Fruit fly (Drosophila melanogaster): ENCODE results near the gene Jhbp7.

Jhbp7 gene

dm6 chr3R:25215123-25215522 lies 22.3 kb upstream of the Jhbp7 start, which contains the start of gene Saysd1 (continued):
- TF ChIP-seq CG15336 (GFP tag; IDR thresholded peaks at IDR 0.05) = no peak
- no peak for TF ChIP-seq Hr38 (GFP tag; optimal IDR thresholded peaks at IDR 0.05)
- TF ChIP-seq CG9139 (GFP tag; optimal IDR thresholded peaks at IDR 0.05) = no peak
- TF ChIP-seq achi (GFP tag; optimal IDR thresholded peaks at IDR 0.05) = peak; percentile 50
- no peak for TF ChIP-seq Hr39 (GFP tag; optimal IDR thresholded peaks at IDR 0.05)
- no peak for TF ChIP-seq Eip78C (GFP tag)
- peak; percentile 97 for TF ChIP-seq fkh (GFP tag; optimal IDR thresholded peaks at IDR 0.05)
- TF ChIP-seq CG6808 (GFP tag; optimal IDR thresholded peaks at IDR 0.05) = no peak
- no peak for TF ChIP-seq Met (GFP tag; optimal IDR thresholded peaks at IDR 0.05)
- no peak for TF ChIP-seq CG16779 (tag; optimal IDR thresholded peaks at IDR 0.05)
- TF ChIP-seq svp (GFP tag) = no peak
- TF ChIP-seq salr (GFP tag; optimal IDR thresholded peaks at IDR 0.05) = no peak
- no peak for TF ChIP-seq Gug (GFP tag; IDR thresholded peaks at IDR 0.05)
- TF ChIP-seq OdsH (GFP tag; optimal IDR thresholded peaks at IDR 0.05) = no peak
- no peak for TF ChIP-seq acj6 (GFP tag; optimal IDR thresholded peaks at IDR 0.05)

- TF ChIP-seq spab (GFP tag; optimal IDR thresholded peaks at IDR 0.05) (no peak), fd85E (GFP tag; optimal IDR thresholded peaks at IDR 0.05) (no peak), CG4318 (GFP tag; optimal IDR thresholded peaks at IDR 0.05) (no peak), CG16779 (tag; optimal IDR thresholded peaks at IDR 0.05) (no peak), Sox15 (GFP tag; optimal IDR thresholded peaks at IDR 0.05) (no peak), CG6163 (GFP tag; IDR thresholded peaks at IDR 0.05) (no peak), Ets21C (GFP tag; optimal IDR thresholded peaks at IDR 0.05) (no peak)
Measured at dm6 chr3R:25215997-25216396, 21.4 kb upstream of the Jhbp7 start, which contains the start of gene CG31106. Gene CG31106 (plus strand): TSS chr3R:25216297.

- TF ChIP-seq CG8319 (GFP tag; optimal IDR thresholded peaks at IDR 0.05) = no peak
- TF ChIP-seq CG3032 (tag; optimal IDR thresholded peaks at IDR 0.05) = no peak
- no peak for TF ChIP-seq CG32006 (GFP tag; optimal IDR thresholded peaks at IDR 0.05)
Measured at dm6 chr3R:25219018-25219417, 18.4 kb upstream of the Jhbp7 start, which contains the start of gene CG31103. Gene CG31103 (plus strand): TSS chr3R:25219318.

- TF ChIP-seq CG16779 (tag; optimal IDR thresholded peaks at IDR 0.05) = no peak
- no peak for TF ChIP-seq fkh (GFP tag; optimal IDR thresholded peaks at IDR 0.05)
- TF ChIP-seq fd59A (GFP tag; optimal IDR thresholded peaks at IDR 0.05) = no peak
Measured at dm6 chr3R:25221203-25221807, 16.1 kb upstream of the Jhbp7 start, which contains the start of gene Alg9. Gene Alg9 (plus strand): TSS chr3R:25221589.

- TF ChIP-seq CG3032 (tag; optimal IDR thresholded peaks at IDR 0.05) = no peak
- TF ChIP-seq fd85E (GFP tag; optimal IDR thresholded peaks at IDR 0.05) = no peak
- TF ChIP-seq Gug (GFP tag; IDR thresholded peaks at IDR 0.05) = no peak
- TF ChIP-seq topi (GFP tag; optimal IDR thresholded peaks at IDR 0.05) = no peak
- TF ChIP-seq Met (GFP tag; optimal IDR thresholded peaks at IDR 0.05) = no peak
- no peak for TF ChIP-seq CG10669 (GFP tag; optimal IDR thresholded peaks at IDR 0.05)
Measured at dm6 chr3R:25225483-25225882, 11.9 kb upstream of the Jhbp7 start.

dm6 chr3R:25232271-25232989 lies 5.0 kb upstream of the Jhbp7 start, which contains the start of gene Cad96Cb:
Gene Cad96Cb (minus strand): TSS chr3R:25232321.
- TF ChIP-seq Ets21C (GFP tag; optimal IDR thresholded peaks at IDR 0.05) = peak; percentile 86
- peak; percentile 92 for TF ChIP-seq lz (GFP tag; optimal IDR thresholded peaks at IDR 0.05)
- peak; percentile 89 for TF ChIP-seq CG8319 (GFP tag; optimal IDR thresholded peaks at IDR 0.05)
- peak; percentile 96 for TF ChIP-seq Hr4 (GFP tag; optimal IDR thresholded peaks at IDR 0.05)
- peak; percentile 98 for TF ChIP-seq CG32006 (GFP tag; optimal IDR thresholded peaks at IDR 0.05)
- TF ChIP-seq net (GFP tag; optimal IDR thresholded peaks at IDR 0.05) = peak; percentile 94
- TF ChIP-seq cyc (GFP tag; optimal IDR thresholded peaks at IDR 0.05) = peak; percentile 93
- peak; percentile 95 for TF ChIP-seq CG3919 (GFP tag; optimal IDR thresholded peaks at IDR 0.05)
- TF ChIP-seq CG10631 (GFP tag; optimal IDR thresholded peaks at IDR 0.05) = peak; percentile 88
- TF ChIP-seq pdm3 (GFP tag; optimal IDR thresholded peaks at IDR 0.05) = peak; percentile 92
- TF ChIP-seq CG6163 (GFP tag; IDR thresholded peaks at IDR 0.05) = peak; percentile 81
- TF ChIP-seq dsx (GFP tag; optimal IDR thresholded peaks at IDR 0.05; ENCODE audit: poor library complexity, severe bottlenecking) = peak; percentile 80
- peak; percentile 61 for TF ChIP-seq CG11294 (GFP tag; IDR thresholded peaks at IDR 0.05)
- TF ChIP-seq CG6276 (GFP tag; optimal IDR thresholded peaks at IDR 0.05) = peak; percentile 97
- TF ChIP-seq salr (GFP tag; optimal IDR thresholded peaks at IDR 0.05) = peak; percentile 57 to 98
- TF ChIP-seq svp (GFP tag) = peak; percentile 98
- TF ChIP-seq CG34406 (GFP tag; optimal IDR thresholded peaks at IDR 0.05) = peak; percentile 89
- peak; percentile 57 for TF ChIP-seq fd85E (GFP tag; optimal IDR thresholded peaks at IDR 0.05)
- TF ChIP-seq CG10669 (GFP tag; optimal IDR thresholded peaks at IDR 0.05) = peak; percentile 89
- TF ChIP-seq CG16779 (tag; optimal IDR thresholded peaks at IDR 0.05) = peak; percentile 92
- TF ChIP-seq OdsH (GFP tag; optimal IDR thresholded peaks at IDR 0.05) = peak; percentile 93
- peak; percentile 91 for TF ChIP-seq Smox (GFP tag; optimal IDR thresholded peaks at IDR 0.05)
